Fruit fly (Drosophila melanogaster): ENCODE measurements around the gene CG14312.

CG14312 gene

DNA sequence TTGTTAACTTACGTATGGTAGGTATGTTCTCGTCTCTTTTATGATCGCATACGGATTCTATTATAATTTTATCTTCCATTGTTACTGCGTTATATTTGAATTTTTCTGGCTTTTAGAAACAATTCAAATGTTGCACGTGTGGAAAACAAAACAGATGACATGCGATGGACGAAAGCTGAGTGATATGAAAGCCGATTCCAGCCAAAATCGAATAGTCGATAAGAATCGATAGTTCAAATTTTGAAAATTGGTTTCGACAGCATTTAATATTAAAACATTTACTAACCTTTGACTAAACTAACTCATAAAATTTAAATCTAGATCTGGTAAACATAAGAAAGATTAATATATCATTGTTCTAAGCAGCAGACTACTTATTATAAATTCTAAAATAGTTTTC, 18.2 kb upstream of the CG14312 start, which contains the start of gene Polr1E (continued):
- TF ChIP-seq CG6689 (GFP tag; IDR thresholded peaks at IDR 0.05) (no peak), shn (GFP tag; optimal IDR thresholded peaks at IDR 0.05) (no peak), Bgb (GFP tag; IDR thresholded peaks at IDR 0.05; ENCODE audit: partially characterized antibody) (peak; percentile 80), unc-4 (GFP tag; IDR thresholded peaks at IDR 0.05; ENCODE audit: partially characterized antibody) (peak; percentile 62), Drgx (GFP tag; IDR thresholded peaks at IDR 0.05) (no peak), kay (GFP tag; optimal IDR thresholded peaks at IDR 0.05) (no peak), bsh (GFP tag; optimal IDR thresholded peaks at IDR 0.05) (no peak), Doc3 (GFP tag; IDR thresholded peaks at IDR 0.05; ENCODE audit: partially characterized antibody) (peak; percentile 58; the same call in 2 of the 3 replicates), CG42726 (GFP tag; IDR thresholded peaks at IDR 0.05; ENCODE audit: partially characterized antibody) (0 out of 2 replicates have a peak, but pooled peaks have one; percentile 36), sens (GFP tag) (peak; percentile 70), CG8089 (GFP tag; optimal IDR thresholded peaks at IDR 0.05) (no peak), CG11247 (GFP tag; IDR thresholded peaks at IDR 0.05) (no peak), zen2 (GFP tag; IDR thresholded peaks at IDR 0.05; ENCODE audit: partially characterized antibody) (peak; percentile 50; the same call in 1 of the 3 replicates), Kr (GFP tag; optimal IDR thresholded peaks at IDR 0.05) (no peak), Lhr (GFP tag; optimal IDR thresholded peaks at IDR 0.05) (no peak), vnd (GFP tag; IDR thresholded peaks at IDR 0.05; ENCODE audit: partially characterized antibody) (peak; percentile 50; the same call in 2 of the 3 replicates), usp (GFP tag; optimal IDR thresholded peaks at IDR 0.05) (no peak), H2.0 (GFP tag; IDR thresholded peaks at IDR 0.05) (no peak), CG2889 (GFP tag; IDR thresholded peaks at IDR 0.05) (no peak), Meics (GFP tag; optimal IDR thresholded peaks at IDR 0.05) (no peak), CG3847 (GFP tag; IDR thresholded peaks at IDR 0.05) (0 out of 2 replicates have a peak, but pooled peaks have one; percentile 4), CG15269 (tag; optimal IDR thresholded peaks at IDR 0.05) (no peak), HmgD (GFP tag; optimal IDR thresholded peaks at IDR 0.05) (peak; percentile 36), croc (GFP tag; conservative IDR thresholded peaks at IDR 0.05) (no peak), CG7745 (tag; optimal IDR thresholded peaks at IDR 0.05) (no peak), CG6765 (GFP tag; optimal IDR thresholded peaks at IDR 0.05) (no peak), Nf-YB (GFP tag; optimal IDR thresholded peaks at IDR 0.05) (no peak), gro (GFP tag; optimal IDR thresholded peaks at IDR 0.05) (peak; percentile 57), CG7372 (GFP tag; IDR thresholded peaks at IDR 0.05) (no peak), NC2β (GFP tag; optimal IDR thresholded peaks at IDR 0.05) (no peak), CG6791 (GFP tag; IDR thresholded peaks at IDR 0.05; ENCODE audit: partially characterized antibody) (peak; percentile 79), Camta (GFP tag; optimal IDR thresholded peaks at IDR 0.05) (no peak), CG4404 (GFP tag; IDR thresholded peaks at IDR 0.05) (no peak), CG14710 (tag; optimal IDR thresholded peaks at IDR 0.05) (peak; percentile 40), caup (GFP tag; optimal IDR thresholded peaks at IDR 0.05; ENCODE audit: severe bottlenecking) (no peak), CG11398 (GFP tag; optimal IDR thresholded peaks at IDR 0.05) (no peak), CG1603 (tag; optimal IDR thresholded peaks at IDR 0.05) (peak; percentile 73), CG10147 (GFP tag; optimal IDR thresholded peaks at IDR 0.05) (peak; percentile 9), dysf (GFP tag; IDR thresholded peaks at IDR 0.05) (no peak), Dp (GFP tag; optimal IDR thresholded peaks at IDR 0.05) (peak; percentile 94), Scr (GFP tag; IDR thresholded peaks at IDR 0.05; ENCODE audit: partially characterized antibody) (peak; percentile 64), row (GFP tag; IDR thresholded peaks at IDR 0.05) (peak; percentile 33; the same call in 1 of the 3 replicates), amos (GFP tag; IDR thresholded peaks at IDR 0.05; ENCODE audit: partially characterized antibody) (peak; percentile 64), dati (GFP tag; IDR thresholded peaks at IDR 0.05) (no peak), Optix (GFP tag; IDR thresholded peaks at IDR 0.05) (no peak), CG30020 (tag; optimal IDR thresholded peaks at IDR 0.05) (peak; percentile 37), Rfx (GFP tag; IDR thresholded peaks at IDR 0.05) (no peak), sob (GFP tag; IDR thresholded peaks at IDR 0.05) (no peak), MESR4 (GFP tag; optimal IDR thresholded peaks at IDR 0.05) (peak; percentile 41), hkb (optimal IDR thresholded peaks at IDR 0.05) (no peak), hkb (GFP tag; IDR thresholded peaks at IDR 0.05) (no peak)
